Worm (Caenorhabditis elegans) whole organism, midembryonic: Measurements from ENCODE around the gene cfp-1.

Experiments used
- T22C8.4 ChIP-seq: fragments of 200-800 bp; sonication (Bioruptor generic); IDR thresholded peaks from 2 replicates; pipeline ENCODE4 v1.3.6; 2022; ENCODE audit warnings: missing genetic modification characterization, missing compliant biosample characterization
- cog-1 ChIP-seq: sonication (generic microtip); optimal IDR thresholded peaks from 2 replicates; lab custom pipeline; 2016; ENCODE audit warnings: missing genetic modification characterization, missing compliant biosample characterization
- flt-1 ChIP-seq: fragments of 200-800 bp; sonication (Bioruptor generic); IDR thresholded peaks from 2 replicates; pipeline ENCODE4 v1.3.6; 2022; ENCODE audit warnings: missing genetic modification characterization, missing compliant biosample characterization
- ref-1 ChIP-seq: fragments of 200-800 bp; sonication (Bioruptor generic); conservative IDR thresholded peaks from 2 replicates; pipeline ENCODE4 v1.3.6; 2022; ENCODE audit warnings: missing genetic modification reagents, missing genetic modification characterization, missing compliant biosample characterization
- tab-1 ChIP-seq: fragments of 200-800 bp; sonication (Bioruptor generic); IDR thresholded peaks from 2 replicates; pipeline ENCODE4 v1.3.6; 2022; ENCODE audit warnings: missing genetic modification characterization, missing compliant biosample characterization
- ztf-23 ChIP-seq: fragments of 200-800 bp; sonication (Bioruptor generic); IDR thresholded peaks from 2 replicates; pipeline ENCODE4 v1.3.6; 2022; ENCODE audit warnings: missing genetic modification reagents, missing genetic modification characterization, missing compliant biosample characterization
- ztf-29 ChIP-seq: fragments of 200-800 bp; sonication (Bioruptor generic); IDR thresholded peaks from 2 replicates; pipeline ENCODE4 v1.3.6; 2022; ENCODE audit warnings: missing genetic modification reagents, missing genetic modification characterization, missing compliant biosample characterization

- TF ChIP-seq ref-1 (GFP tag; lab: Robert Waterston, UW) (no peak), tab-1 (GFP tag; lab: Robert Waterston, UW) (no peak), cog-1 (tag; lab: Kevin White, UChicago) (no peak), flt-1 (GFP tag; lab: Robert Waterston, UW) (no peak), T22C8.4 (GFP tag; lab: Robert Waterston, UW) (no peak), ztf-29 (GFP tag; lab: Robert Waterston, UW) (no peak), ztf-23 (GFP tag; lab: Robert Waterston, UW) (no peak)
Measured at ce11 chrIV:14050900-14051299, 26.3 kb upstream of the cfp-1 start, which contains the start of gene semo-1.
